Worm (Caenorhabditis elegans) whole organism, late embryonic: Measurements from ENCODE around the gene trk-1.

ENCODE experiments used
- C08G9.2 ChIP-seq: sonication (generic microtip); optimal IDR thresholded peaks from 2 replicates; lab custom pipeline; 2016; ENCODE audit warnings: mild to moderate bottlenecking, missing genetic modification characterization, moderate library complexity, missing compliant biosample characterization
- C38D4.7 ChIP-seq: fragments of 200-800 bp; sonication (Bioruptor generic); optimal IDR thresholded peaks from 2 replicates; lab custom pipeline; 2018; ENCODE audit warnings: mild to moderate bottlenecking, missing genetic modification characterization, moderate library complexity, missing compliant biosample characterization
- F13H6.1 ChIP-seq: sonication (generic microtip); optimal IDR thresholded peaks from 2 replicates; lab custom pipeline; 2016; ENCODE audit warnings: missing genetic modification characterization, missing compliant biosample characterization
- K02D7.2 ChIP-seq: sonication (generic microtip); optimal IDR thresholded peaks from 2 replicates; lab custom pipeline; 2017; ENCODE audit warnings: mild to moderate bottlenecking, missing genetic modification characterization, missing compliant biosample characterization
- K09A11.1 ChIP-seq: sonication (generic microtip); optimal IDR thresholded peaks from 2 replicates; lab custom pipeline; 2017; ENCODE audit warnings: antibody characterized with exemption, mild to moderate bottlenecking, missing genetic modification characterization, missing compliant biosample characterization; ENCODE audit not compliant: insufficient read depth
- T23F11.4 ChIP-seq: fragments of 200-800 bp; sonication (Bioruptor generic); optimal IDR thresholded peaks from 2 replicates; lab custom pipeline; 2018; ENCODE audit warnings: mild to moderate bottlenecking, missing genetic modification characterization, missing compliant biosample characterization
- Y22D7AL.16 ChIP-seq: sonication (generic microtip); optimal IDR thresholded peaks from 2 replicates; lab custom pipeline; 2016; ENCODE audit warnings: missing genetic modification characterization, missing compliant biosample characterization
- ahr-1 ChIP-seq: sonication (generic microtip); optimal IDR thresholded peaks from 2 replicates; lab custom pipeline; 2016; ENCODE audit warnings: missing genetic modification characterization, missing compliant biosample characterization
- ama-1 ChIP-seq: fragments of 150-350 bp; optimal IDR thresholded peaks from 2 replicates; lab custom pipeline; 2014
- ceh-19 ChIP-seq: fragments of 200-800 bp; sonication (Bioruptor generic); optimal IDR thresholded peaks from 2 replicates; lab custom pipeline; 2018; ENCODE audit warnings: mild to moderate bottlenecking, missing genetic modification characterization, missing compliant biosample characterization
- ceh-22 ChIP-seq: sonication (generic microtip); optimal IDR thresholded peaks from 2 replicates; lab custom pipeline; 2017; ENCODE audit warnings: missing biosample characterization, missing genetic modification characterization
- ceh-24 ChIP-seq: sonication (generic microtip); optimal IDR thresholded peaks from 2 replicates; lab custom pipeline; 2016; ENCODE audit warnings: mild to moderate bottlenecking, missing genetic modification characterization, missing compliant biosample characterization
- ceh-31 ChIP-seq: sonication (generic microtip); optimal IDR thresholded peaks from 2 replicates; lab custom pipeline; 2016; ENCODE audit warnings: missing genetic modification characterization, missing compliant biosample characterization
- ceh-34 ChIP-seq: sonication (generic microtip); optimal IDR thresholded peaks from 2 replicates; lab custom pipeline; 2016; ENCODE audit warnings: mild to moderate bottlenecking, missing genetic modification characterization, missing compliant biosample characterization
- ceh-45 ChIP-seq: fragments of 200-800 bp; sonication (Bioruptor generic); IDR thresholded peaks from 2 replicates; pipeline ENCODE4 v1.3.6; 2022; ENCODE audit warnings: missing genetic modification reagents, missing genetic modification characterization, missing compliant biosample characterization
- ceh-48 ChIP-seq: sonication (generic microtip); optimal IDR thresholded peaks from 2 replicates; lab custom pipeline; 2016; ENCODE audit warnings: missing genetic modification characterization, inconsistent platforms, missing compliant biosample characterization
- ceh-6 ChIP-seq: fragments of 200-800 bp; sonication (Bioruptor generic); optimal IDR thresholded peaks from 2 replicates; lab custom pipeline; 2018; ENCODE audit warnings: mild to moderate bottlenecking, missing genetic modification characterization, missing compliant biosample characterization
- che-1 ChIP-seq: sonication (generic microtip); optimal IDR thresholded peaks from 2 replicates; lab custom pipeline; 2016; ENCODE audit warnings: mild to moderate bottlenecking, missing genetic modification characterization, missing compliant biosample characterization
- dmd-4 ChIP-seq: sonication (generic microtip); optimal IDR thresholded peaks from 2 replicates; lab custom pipeline; 2016; ENCODE audit warnings: borderline replicate concordance, missing genetic modification characterization, missing compliant biosample characterization
- dve-1 ChIP-seq: sonication (generic microtip); optimal IDR thresholded peaks from 2 replicates; lab custom pipeline; 2017; ENCODE audit warnings: antibody characterized with exemption, mild to moderate bottlenecking, missing genetic modification characterization, missing compliant biosample characterization
- elt-2 ChIP-seq: sonication (generic microtip); optimal IDR thresholded peaks from 2 replicates; lab custom pipeline; 2016; ENCODE audit warnings: missing genetic modification reagents, missing genetic modification characterization, missing compliant biosample characterization
- eyg-1 ChIP-seq: sonication (generic microtip); optimal IDR thresholded peaks from 2 replicates; lab custom pipeline; 2016; ENCODE audit warnings: missing genotype, missing genetic modification characterization, missing compliant biosample characterization
- fax-1 ChIP-seq: sonication (generic microtip); optimal IDR thresholded peaks from 2 replicates; lab custom pipeline; 2016; ENCODE audit warnings: missing genotype, missing genetic modification characterization, missing compliant biosample characterization
- gmeb-2 ChIP-seq: sonication (generic microtip); optimal IDR thresholded peaks from 2 replicates; lab custom pipeline; 2016; ENCODE audit warnings: missing genetic modification characterization, inconsistent platforms, missing compliant biosample characterization
- hlh-13 ChIP-seq: fragments of 200-800 bp; sonication (Bioruptor generic); optimal IDR thresholded peaks from 2 replicates; lab custom pipeline; 2018; ENCODE audit warnings: mild to moderate bottlenecking, missing genetic modification characterization, missing compliant biosample characterization
- hlh-15 ChIP-seq: sonication (generic microtip); optimal IDR thresholded peaks from 2 replicates; lab custom pipeline; 2016; ENCODE audit warnings: missing genetic modification characterization, missing compliant biosample characterization
- hlh-30 ChIP-seq: sonication (generic microtip); optimal IDR thresholded peaks from 2 replicates; lab custom pipeline; 2017; ENCODE audit warnings: antibody characterized with exemption, missing genetic modification characterization, missing compliant biosample characterization; ENCODE audit not compliant: insufficient read depth
- hlh-8 ChIP-seq: sonication (generic microtip); optimal IDR thresholded peaks from 2 replicates; lab custom pipeline; 2016; ENCODE audit warnings: missing genotype, missing genetic modification characterization, missing compliant biosample characterization
- lim-6 ChIP-seq: sonication (generic microtip); optimal IDR thresholded peaks from 2 replicates; lab custom pipeline; 2016; ENCODE audit warnings: missing genetic modification characterization, missing compliant biosample characterization
- madf-2 ChIP-seq: sonication (generic microtip); optimal IDR thresholded peaks from 2 replicates; lab custom pipeline; 2017; ENCODE audit warnings: missing genetic modification characterization, missing compliant biosample characterization
- mec-3 ChIP-seq: sonication (generic microtip); optimal IDR thresholded peaks from 2 replicates; lab custom pipeline; 2016; ENCODE audit warnings: borderline replicate concordance, missing genetic modification characterization, missing compliant biosample characterization
- nhr-232 ChIP-seq: sonication (generic microtip); optimal IDR thresholded peaks from 2 replicates; lab custom pipeline; 2016; ENCODE audit warnings: missing genetic modification characterization, missing compliant biosample characterization
- pat-9 ChIP-seq: fragments of 200-800 bp; sonication (Bioruptor generic); optimal IDR thresholded peaks from 2 replicates; lab custom pipeline; 2018; ENCODE audit warnings: mild to moderate bottlenecking, missing genetic modification characterization, moderate library complexity, missing compliant biosample characterization
- pax-1 ChIP-seq: fragments of 150-350 bp; optimal IDR thresholded peaks from 2 replicates; lab custom pipeline; 2014; ENCODE audit warnings: missing biosample characterization, missing genetic modification characterization
- pha-2 ChIP-seq: sonication (generic microtip); optimal IDR thresholded peaks from 2 replicates; lab custom pipeline; 2017; ENCODE audit warnings: mild to moderate bottlenecking, missing genetic modification characterization, missing compliant biosample characterization
- pha-4 ChIP-seq: fragments of 150-350 bp; optimal IDR thresholded peaks from 2 replicates; lab custom pipeline; 2018; ENCODE audit warnings: missing biosample characterization, missing genetic modification reagents, missing genetic modification characterization
- pros-1 ChIP-seq: fragments of 150-350 bp; optimal IDR thresholded peaks from 2 replicates; lab custom pipeline; 2014; ENCODE audit warnings: missing biosample characterization, missing genetic modification reagents, missing genetic modification characterization
- ref-2 ChIP-seq: sonication (generic microtip); optimal IDR thresholded peaks from 2 replicates; lab custom pipeline; 2016; ENCODE audit warnings: missing genetic modification characterization, missing compliant biosample characterization
- rnt-1 ChIP-seq: sonication (generic microtip); optimal IDR thresholded peaks from 2 replicates; lab custom pipeline; 2016; ENCODE audit warnings: missing genetic modification characterization, missing compliant biosample characterization
- syd-9 ChIP-seq: sonication (generic microtip); optimal IDR thresholded peaks from 2 replicates; lab custom pipeline; 2016; ENCODE audit warnings: mild to moderate bottlenecking, missing genetic modification characterization, moderate library complexity, missing compliant biosample characterization
- tbx-2 ChIP-seq: sonication (generic microtip); optimal IDR thresholded peaks from 2 replicates; lab custom pipeline; 2016; ENCODE audit warnings: missing genetic modification characterization, missing compliant biosample characterization
- ttx-3 ChIP-seq: sonication (generic microtip); optimal IDR thresholded peaks from 2 replicates; lab custom pipeline; 2016; ENCODE audit warnings: missing genetic modification reagents, missing genetic modification characterization, missing compliant biosample characterization
- unc-55 ChIP-seq: sonication (generic microtip); optimal IDR thresholded peaks from 2 replicates; lab custom pipeline; 2017; ENCODE audit warnings: missing biosample characterization, missing genetic modification reagents, missing genetic modification characterization
- unc-86 ChIP-seq: sonication (generic microtip); optimal IDR thresholded peaks from 2 replicates; lab custom pipeline; 2016; ENCODE audit warnings: missing genetic modification characterization, missing compliant biosample characterization
- ztf-16 ChIP-seq: sonication (generic microtip); optimal IDR thresholded peaks from 2 replicates; lab custom pipeline; 2017; ENCODE audit warnings: missing genetic modification characterization, missing compliant biosample characterization

The trk-1 gene

DNA sequence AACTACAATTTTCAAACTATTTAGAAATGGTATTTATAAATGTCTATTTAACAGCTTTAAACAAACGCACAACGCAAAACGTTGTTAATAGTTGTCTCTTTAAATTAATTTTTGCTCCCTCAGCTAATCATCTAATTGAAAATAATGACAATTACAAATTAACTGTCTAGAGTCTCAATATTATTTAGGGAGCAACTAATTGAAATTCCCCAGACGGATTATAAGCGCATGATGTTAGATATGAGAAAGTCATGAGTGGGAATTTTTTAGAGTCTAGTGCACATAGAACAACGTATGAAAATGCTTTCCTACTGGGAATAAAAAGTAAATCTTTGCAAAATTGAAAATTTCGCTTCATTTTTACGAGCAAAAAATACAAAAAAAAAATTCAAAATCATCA lies 2.2 kb upstream of the trk-1 start:
- TF ChIP-seq ceh-45, result no peak
- TF ChIP-seq pax-1, result no peak
- TF ChIP-seq ama-1 (lab: Kevin White, UChicago), result no peak
- no peak for TF ChIP-seq madf-2 (tag; lab: Kevin White, UChicago)
- no peak for TF ChIP-seq tbx-2 (tag; lab: Kevin White, UChicago)
- TF ChIP-seq hlh-8 (tag; lab: Kevin White, UChicago), result no peak
- no peak for TF ChIP-seq mec-3 (tag; lab: Kevin White, UChicago)
- no peak for TF ChIP-seq K02D7.2 (tag; lab: Kevin White, UChicago)
- TF ChIP-seq Y22D7AL.16 (tag; lab: Kevin White, UChicago), result no peak
- TF ChIP-seq, all 69 proteins: peak for 0

DNA sequence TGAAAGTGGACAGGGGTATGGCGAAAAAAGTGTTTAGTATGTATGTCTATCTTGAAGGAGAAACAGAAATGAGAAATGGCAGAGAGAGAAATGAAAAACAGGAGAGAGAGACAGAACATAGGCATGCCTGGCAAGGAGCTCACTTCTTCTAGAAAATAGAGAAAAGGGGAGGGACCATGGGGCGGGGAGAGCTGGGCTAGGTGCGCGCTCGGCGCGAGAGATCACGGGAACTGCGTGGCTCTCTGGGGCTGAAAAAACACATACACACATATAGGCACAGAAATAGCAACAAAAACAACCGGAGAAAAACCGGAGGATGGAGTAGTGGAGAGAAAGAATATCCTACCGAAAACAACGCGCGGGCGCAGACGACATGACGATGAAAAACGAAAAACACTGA lies 1.2 kb upstream of the trk-1 start:
- TF ChIP-seq ceh-31 (tag; lab: Kevin White, UChicago), result peak; percentile 26
- TF ChIP-seq ceh-22 (tag; lab: Kevin White, UChicago), result no peak

- no peak for TF ChIP-seq Y22D7AL.16 (tag; lab: Kevin White, UChicago)
- no peak for TF ChIP-seq ceh-34 (tag; lab: Kevin White, UChicago)
- TF ChIP-seq ref-2, result no peak
- TF ChIP-seq unc-55 (GFP tag; lab: Kevin White, UChicago), result no peak
- TF ChIP-seq pha-4 (tag; lab: Kevin White, UChicago), result no peak
- TF ChIP-seq syd-9 (tag; lab: Kevin White, UChicago), result no peak
- TF ChIP-seq hlh-13 (GFP tag; lab: Kevin White, UChicago), result no peak
- no peak for TF ChIP-seq F13H6.1 (tag; lab: Kevin White, UChicago)
- no peak for TF ChIP-seq T23F11.4 (GFP tag; lab: Kevin White, UChicago)
- no peak for TF ChIP-seq C08G9.2 (tag; lab: Kevin White, UChicago)
- TF ChIP-seq mec-3 (tag; lab: Kevin White, UChicago), result no peak
- TF ChIP-seq madf-2 (tag; lab: Kevin White, UChicago), result no peak
- no peak for TF ChIP-seq K02D7.2 (tag; lab: Kevin White, UChicago)
- no peak for TF ChIP-seq ceh-24 (tag; lab: Kevin White, UChicago)
- TF ChIP-seq lim-6 (tag; lab: Kevin White, UChicago), result no peak
These were observed 5.8 kb downstream of the trk-1 start for ce11 chrX:8945011-8945410.

- TF ChIP-seq ceh-34 (tag; lab: Kevin White, UChicago) (no peak), ceh-6 (GFP tag; lab: Kevin White, UChicago) (no peak), rnt-1 (tag; lab: Kevin White, UChicago) (no peak), ttx-3 (tag; lab: Kevin White, UChicago) (peak; percentile 39), nhr-232 (tag; lab: Kevin White, UChicago) (no peak), ahr-1 (no peak), ztf-16 (tag; lab: Kevin White, UChicago) (no peak), pat-9 (tag; lab: Kevin White, UChicago) (peak; percentile 9), C38D4.7 (GFP tag; lab: Kevin White, UChicago) (peak; percentile 23), unc-55 (GFP tag; lab: Kevin White, UChicago) (no peak), unc-86 (tag; lab: Kevin White, UChicago) (no peak), syd-9 (tag; lab: Kevin White, UChicago) (no peak), pha-2 (tag; lab: Kevin White, UChicago) (peak; percentile 1), gmeb-2 (tag; lab: Kevin White, UChicago) (peak; percentile 25), pros-1 (tag; lab: Kevin White, UChicago) (no peak), K09A11.1 (tag; lab: Kevin White, UChicago) (no peak), eyg-1 (tag; lab: Kevin White, UChicago) (no peak), hlh-15 (tag; lab: Kevin White, UChicago) (no peak), elt-2 (tag; lab: Kevin White, UChicago) (peak; percentile 41), dve-1 (no peak), ceh-48 (tag; lab: Kevin White, UChicago) (no peak), ceh-19 (no peak), che-1 (peak; percentile 44), C08G9.2 (tag; lab: Kevin White, UChicago) (no peak), fax-1 (tag; lab: Kevin White, UChicago) (no peak), hlh-30 (no peak), dmd-4 (no peak)
These were observed 6.7 kb downstream of the trk-1 start for ce11 chrX:8944078-8944477.
